Worm (Caenorhabditis elegans) whole organism, L3 larva: Measurements from ENCODE around the gene C15B12.8.

Source experiments
- aly-2 ChIP-seq: fragments of 150-350 bp; optimal IDR thresholded peaks from 2 replicates; lab custom pipeline; 2014; ENCODE audit warnings: missing biosample characterization, missing genetic modification characterization
- nfya-1 ChIP-seq: sonication (generic microtip); optimal IDR thresholded peaks from 2 replicates; lab custom pipeline; 2017; ENCODE audit warnings: missing genetic modification characterization, mild to moderate bottlenecking, missing compliant biosample characterization, antibody characterized with exemption, moderate library complexity; ENCODE audit not compliant: insufficient read depth
- nhr-237 ChIP-seq: fragments of 150-350 bp; optimal IDR thresholded peaks from 2 replicates; lab custom pipeline; 2014; ENCODE audit warnings: missing biosample characterization, missing genetic modification characterization
- tbx-2 ChIP-seq: sonication (generic microtip); optimal IDR thresholded peaks from 2 replicates; lab custom pipeline; 2016; ENCODE audit warnings: mild to moderate bottlenecking, missing genetic modification characterization, missing compliant biosample characterization
- unc-39 ChIP-seq: sonication (generic microtip); optimal IDR thresholded peaks from 4 replicates; lab custom pipeline; 2017; ENCODE audit warnings: missing biosample characterization, missing genetic modification characterization
- unc-62 ChIP-seq: fragments of 150-350 bp; sonication (generic microtip); optimal IDR thresholded peaks from 4 replicates; lab custom pipeline; 2014; ENCODE audit warnings: missing biosample characterization, missing genetic modification reagents, missing genetic modification characterization
- ztf-11 ChIP-seq: fragments of 150-350 bp; optimal IDR thresholded peaks from 2 replicates; lab custom pipeline; 2014; ENCODE audit warnings: missing biosample characterization, missing genetic modification characterization

DNA sequence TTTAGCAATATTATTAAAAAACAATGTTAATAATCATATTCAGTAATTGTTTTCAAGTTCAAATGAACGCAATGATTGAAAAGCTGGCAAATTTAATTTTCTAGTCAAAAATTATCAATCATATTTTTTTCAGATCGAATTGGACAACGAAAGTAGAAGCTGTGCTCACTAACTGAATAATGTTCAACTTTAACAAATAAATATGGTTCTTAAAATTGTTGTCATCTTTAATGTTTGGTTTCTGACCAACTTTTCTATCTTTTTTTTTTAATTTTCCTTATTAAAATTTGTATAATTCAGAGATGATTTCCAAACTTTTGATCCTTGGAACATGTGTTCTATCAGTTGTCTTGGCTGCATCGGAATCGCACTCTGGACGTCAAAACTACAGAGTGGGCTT lies 37.9 kb downstream of the C15B12.8 start, which contains the start of gene ttr-35:
- TF ChIP-seq nhr-237: no peak
- no peak for TF ChIP-seq unc-62 (GFP tag; lab: Kevin White, UChicago)
- TF ChIP-seq unc-39: no peak
- no peak for TF ChIP-seq ztf-11 (tag; lab: Kevin White, UChicago)
- no peak for TF ChIP-seq nfya-1 (tag; lab: Kevin White, UChicago)
- no peak for TF ChIP-seq aly-2 (tag; lab: Kevin White, UChicago)
- TF ChIP-seq tbx-2: no peak
